Fruit fly (Drosophila melanogaster): ENCODE measurements around the gene CG10254.

- TF ChIP-seq svp (GFP tag) (peak; percentile 100), Ets96B (tag; optimal IDR thresholded peaks at IDR 0.05) (peak; percentile 99), OdsH (GFP tag; optimal IDR thresholded peaks at IDR 0.05) (peak; percentile 100), pdm3 (GFP tag; optimal IDR thresholded peaks at IDR 0.05) (peak; percentile 100), CG10631 (GFP tag; optimal IDR thresholded peaks at IDR 0.05) (peak; percentile 100), CG3032 (tag; optimal IDR thresholded peaks at IDR 0.05) (peak; percentile 99), Met (GFP tag; optimal IDR thresholded peaks at IDR 0.05) (peak; percentile 100)
Measured at dm6 chr3R:23669401-23670216, 25.2 kb downstream of the CG10254 start, which contains the start of gene CG31145.

Measured in whole organism, prepupa.